Worm (Caenorhabditis elegans): ENCODE data around the gene zag-1.

zag-1 gene

ce11 chrIV:3840480-3840879, 15.2 kb upstream of the zag-1 start:
- no peak for TF ChIP-seq nfya-2 (GFP tag; IDR thresholded peaks at IDR 0.05)
- no peak for TF ChIP-seq zim-3 (tag; optimal IDR thresholded peaks at IDR 0.05)
- no peak for TF ChIP-seq F57A8.1 (GFP tag; optimal IDR thresholded peaks at IDR 0.05)
- no peak for TF ChIP-seq hmg-1.2 (GFP tag; IDR thresholded peaks at IDR 0.05)
- no peak for TF ChIP-seq ceh-40 (GFP tag; IDR thresholded peaks at IDR 0.05)
- TF ChIP-seq F52B5.7 (tag; optimal IDR thresholded peaks at IDR 0.05): no peak
- no peak for TF ChIP-seq hsf-1 (GFP tag; IDR thresholded peaks at IDR 0.05)
- no peak for TF ChIP-seq sea-2 (GFP tag; IDR thresholded peaks at IDR 0.05)
- no peak for TF ChIP-seq B0019.2 (GFP tag; conservative IDR thresholded peaks at IDR 0.05)
- TF ChIP-seq ccch-3 (GFP tag; optimal IDR thresholded peaks at IDR 0.05): no peak
- no peak for TF ChIP-seq lin-26 (GFP tag; IDR thresholded peaks at IDR 0.05)
- TF ChIP-seq ztf-22 (GFP tag; optimal IDR thresholded peaks at IDR 0.05): no peak
- no peak for TF ChIP-seq lsy-27 (tag; optimal IDR thresholded peaks at IDR 0.05; ENCODE audit: borderline replicate concordance, insufficient read depth)
- no peak for TF ChIP-seq egl-18 (GFP tag; IDR thresholded peaks at IDR 0.05)
- TF ChIP-seq ztf-18 (tag; optimal IDR thresholded peaks at IDR 0.05): no peak
- no peak for TF ChIP-seq F57C9.4 (tag; optimal IDR thresholded peaks at IDR 0.05)
- no peak for TF ChIP-seq madf-3 (GFP tag; IDR thresholded peaks at IDR 0.05)
- TF ChIP-seq ztf-6 (GFP tag; IDR thresholded peaks at IDR 0.05): no peak
- TF ChIP-seq mcd-1 (GFP tag; IDR thresholded peaks at IDR 0.05): no peak

DNA sequence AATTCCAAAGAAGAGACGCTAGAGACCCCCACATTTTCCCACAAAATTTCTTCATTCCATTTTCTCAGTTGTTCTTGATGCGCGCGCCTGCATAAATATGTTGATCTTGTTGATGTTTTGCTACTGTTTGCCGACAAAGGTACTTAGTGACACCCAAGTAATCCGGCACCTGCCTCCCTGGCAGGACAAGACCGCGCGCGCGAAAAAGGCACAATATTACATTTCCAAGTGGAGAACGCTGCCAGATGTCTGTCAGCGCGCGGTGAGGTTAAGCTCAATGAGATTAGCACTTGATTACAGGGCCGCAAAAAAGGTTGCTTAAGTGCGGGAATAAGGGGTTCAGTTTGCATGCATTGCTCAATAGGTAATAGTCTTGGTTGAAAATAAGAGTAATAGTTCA, 14.0 kb upstream of the zag-1 start:
- TF ChIP-seq ztf-3 (GFP tag; optimal IDR thresholded peaks at IDR 0.05): no peak
- no peak for TF ChIP-seq cebp-1 (GFP tag; IDR thresholded peaks at IDR 0.05)
- TF ChIP-seq cebp-1 (tag; optimal IDR thresholded peaks at IDR 0.05): no peak
- no peak for TF ChIP-seq B0261.1 (tag; optimal IDR thresholded peaks at IDR 0.05)
- TF ChIP-seq F49E8.2 (tag; optimal IDR thresholded peaks at IDR 0.05; ENCODE audit: insufficient read depth): no peak
- no peak for TF ChIP-seq madf-6 (GFP tag; IDR thresholded peaks at IDR 0.05)
- no peak for TF ChIP-seq unc-62 (GFP tag; optimal IDR thresholded peaks at IDR 0.05)
- TF ChIP-seq mes-4 (tag; optimal IDR thresholded peaks at IDR 0.05): no peak
- TF ChIP-seq lag-1 (GFP tag; IDR thresholded peaks at IDR 0.05): no peak

- no peak for TF ChIP-seq fkh-3 (tag; optimal IDR thresholded peaks at IDR 0.05)
- TF ChIP-seq athp-1 (tag; optimal IDR thresholded peaks at IDR 0.05): no peak
- no peak for TF ChIP-seq ceh-91 (GFP tag; IDR thresholded peaks at IDR 0.05)
These were observed 12.6 kb upstream of the zag-1 start for ce11 chrIV:3843019-3843527.

DNA sequence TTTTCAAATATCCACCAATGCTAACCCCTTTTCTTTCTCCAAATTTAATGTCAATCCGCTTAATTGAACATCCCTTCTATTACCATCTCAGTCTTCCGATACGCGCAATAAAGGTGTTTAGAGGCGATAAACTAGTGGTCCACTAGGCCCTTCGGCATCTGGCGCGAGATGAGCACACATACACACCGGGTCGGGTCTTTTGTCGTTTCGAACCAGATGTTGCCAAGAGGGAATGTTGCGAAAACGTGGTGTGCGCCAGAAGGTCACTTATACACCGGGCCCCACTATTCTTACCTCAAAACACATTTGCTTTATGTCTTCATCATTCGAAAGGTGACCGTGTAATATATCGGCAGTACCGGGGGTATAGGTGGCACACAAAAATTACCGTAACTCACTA, 11.6 kb upstream of the zag-1 start:
- TF ChIP-seq rcor-1 (GFP tag; IDR thresholded peaks at IDR 0.05) (no peak), lag-1 (GFP tag; IDR thresholded peaks at IDR 0.05) (no peak), lin-26 (GFP tag; IDR thresholded peaks at IDR 0.05) (no peak)

DNA sequence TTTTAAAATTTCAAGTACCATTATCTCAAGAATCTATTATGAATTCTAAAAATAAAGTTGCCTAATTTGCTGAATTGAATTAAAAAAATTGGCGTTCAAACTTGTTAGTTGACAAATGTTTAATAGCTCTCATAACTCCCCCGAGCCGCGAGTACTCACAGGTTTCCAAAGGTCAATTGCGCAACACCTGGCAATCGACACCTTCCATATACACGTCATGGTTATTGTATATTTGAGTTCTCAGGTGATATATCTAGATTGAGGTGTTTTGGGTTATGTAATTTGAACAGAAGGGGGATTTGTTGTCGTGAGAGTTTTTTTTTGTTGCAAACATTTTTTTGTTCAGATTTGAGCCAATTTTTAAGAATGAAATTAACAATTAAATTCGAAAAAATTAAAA, 11.1 kb upstream of the zag-1 start:
- no peak for TF ChIP-seq aptf-2 (GFP tag; conservative IDR thresholded peaks at IDR 0.05)
- TF ChIP-seq egl-18 (GFP tag; IDR thresholded peaks at IDR 0.05): no peak
- no peak for TF ChIP-seq hmg-1.2 (GFP tag; IDR thresholded peaks at IDR 0.05)
- TF ChIP-seq hlh-26 (GFP tag; conservative IDR thresholded peaks at IDR 0.05): no peak
- TF ChIP-seq snpc-1.3 (tag; optimal IDR thresholded peaks at IDR 0.05; ENCODE audit: insufficient read depth): no peak
- no peak for TF ChIP-seq mxl-1 (tag; optimal IDR thresholded peaks at IDR 0.05)
- no peak for TF ChIP-seq aptf-3 (GFP tag; IDR thresholded peaks at IDR 0.05)
- no peak for TF ChIP-seq lin-35 (GFP tag; optimal IDR thresholded peaks at IDR 0.05)

Data from whole organism, young adult.